Fruit fly (Drosophila melanogaster) whole organism, embryonic: ENCODE results near the gene Arp3.

ENCODE experiments used
- Bteb2 ChIP-seq: fragments of 200-800 bp; sonication (Bioruptor generic); optimal IDR thresholded peaks from 2 replicates; lab custom pipeline; 2016; ENCODE audit warnings: missing biosample characterization, missing genetic modification characterization
- CG10209 ChIP-seq: fragments of 200-800 bp; sonication (Bioruptor generic); optimal IDR thresholded peaks from 3 replicates; lab custom pipeline; 2017; ENCODE audit warnings: missing biosample characterization, mild to moderate bottlenecking, missing genetic modification characterization, missing genetic modification reagents
- CG11247 ChIP-seq: fragments of 200-800 bp; sonication (Bioruptor generic); IDR thresholded peaks from 2 replicates; pipeline ENCODE4 v1.3.6; 2022; ENCODE audit warnings: missing biosample characterization, missing genetic modification characterization
- CG12942 ChIP-seq: fragments of 200-800 bp; sonication (Bioruptor generic); optimal IDR thresholded peaks from 3 replicates; lab custom pipeline; 2016; ENCODE audit warnings: missing biosample characterization, missing genetic modification characterization
- CG14050 ChIP-seq: fragments of 200-800 bp; sonication (Bioruptor generic); IDR thresholded peaks from 3 replicates; pipeline ENCODE4 v1.3.6; 2022; ENCODE audit warnings: missing biosample characterization, missing genetic modification characterization
- CG14965 ChIP-seq: fragments of 200-800 bp; sonication (Bioruptor generic); optimal IDR thresholded peaks from 2 replicates; lab custom pipeline; 2016; ENCODE audit warnings: missing biosample characterization, missing genetic modification characterization, borderline replicate concordance
- CG15011 ChIP-seq: fragments of 200-800 bp; sonication (Bioruptor generic); optimal IDR thresholded peaks from 3 replicates; lab custom pipeline; 2018; ENCODE audit warnings: missing biosample characterization, mild to moderate bottlenecking, missing genetic modification characterization
- CG15073 ChIP-seq: fragments of 200-800 bp; sonication (Bioruptor generic); optimal IDR thresholded peaks from 2 replicates; lab custom pipeline; 2016; ENCODE audit warnings: missing biosample characterization, missing genetic modification characterization
- CG16863 ChIP-seq: fragments of 200-800 bp; sonication (Bioruptor generic); optimal IDR thresholded peaks from 3 replicates; lab custom pipeline; 2016; ENCODE audit warnings: missing biosample characterization, missing genetic modification characterization
- CG17186 ChIP-seq: fragments of 200-800 bp; sonication (Bioruptor generic); optimal IDR thresholded peaks from 3 replicates; lab custom pipeline; 2017; ENCODE audit warnings: missing biosample characterization, missing genetic modification reagents, missing genetic modification characterization
- CG17385 ChIP-seq: fragments of 200-800 bp; sonication (Bioruptor generic); optimal IDR thresholded peaks from 3 replicates; lab custom pipeline; 2018; ENCODE audit warnings: missing biosample characterization, mild to moderate bottlenecking, missing genetic modification characterization
- CG17568 ChIP-seq: fragments of 200-800 bp; sonication (Bioruptor generic); optimal IDR thresholded peaks from 2 replicates; lab custom pipeline; 2018; ENCODE audit warnings: missing biosample characterization, mild to moderate bottlenecking, missing genetic modification characterization, moderate library complexity
- CG2712 ChIP-seq: fragments of 200-800 bp; optimal IDR thresholded peaks from 3 replicates; lab custom pipeline; 2019; ENCODE audit warnings: missing biosample characterization, mild to moderate bottlenecking, missing genetic modification characterization, moderate library complexity
- CG30020 ChIP-seq: fragments of 200-800 bp; optimal IDR thresholded peaks from 2 replicates; lab custom pipeline; 2019; ENCODE audit warnings: missing biosample characterization, mild to moderate bottlenecking, missing genetic modification characterization, moderate library complexity
- CG3163 ChIP-seq: fragments of 200-800 bp; sonication (Bioruptor generic); optimal IDR thresholded peaks from 3 replicates; lab custom pipeline; 2016; ENCODE audit warnings: missing biosample characterization, missing genetic modification characterization
- CG34376 ChIP-seq: fragments of 200-800 bp; sonication (Bioruptor generic); optimal IDR thresholded peaks from 2 replicates; lab custom pipeline; 2018; ENCODE audit warnings: missing biosample characterization, mild to moderate bottlenecking, missing genetic modification characterization
- CG3726 ChIP-seq: fragments of 200-800 bp; sonication (Bioruptor generic); IDR thresholded peaks from 3 replicates; pipeline ENCODE4, ENCODE4 v1.3.6; 2022; ENCODE audit warnings: missing biosample characterization, missing genetic modification characterization
- CG4617 ChIP-seq: fragments of 200-800 bp; sonication (Bioruptor generic); optimal IDR thresholded peaks from 3 replicates; lab custom pipeline; 2016; ENCODE audit warnings: missing biosample characterization, missing genetic modification characterization, borderline replicate concordance
- CG7745 ChIP-seq: fragments of 200-800 bp; sonication (Bioruptor generic); optimal IDR thresholded peaks from 2 replicates; lab custom pipeline; 2018; ENCODE audit warnings: missing biosample characterization, mild to moderate bottlenecking, missing genetic modification characterization, moderate library complexity
- CG7987 ChIP-seq: fragments of 200-800 bp; sonication (Bioruptor generic); optimal IDR thresholded peaks from 2 replicates; lab custom pipeline; 2018; ENCODE audit warnings: missing biosample characterization, mild to moderate bottlenecking, missing genetic modification characterization, moderate library complexity
- CG8359 ChIP-seq: fragments of 200-800 bp; sonication (Bioruptor generic); optimal IDR thresholded peaks from 2 replicates; lab custom pipeline; 2017; ENCODE audit warnings: missing biosample characterization, mild to moderate bottlenecking, missing genetic modification characterization, borderline replicate concordance
- CG8924 ChIP-seq: fragments of 200-800 bp; optimal IDR thresholded peaks from 3 replicates; lab custom pipeline; 2019; ENCODE audit warnings: missing biosample characterization, mild to moderate bottlenecking, missing genetic modification characterization, moderate library complexity
- CG9876 ChIP-seq: fragments of 200-800 bp; sonication (Bioruptor generic); optimal IDR thresholded peaks from 2 replicates; lab custom pipeline; 2016; ENCODE audit warnings: missing biosample characterization, missing genetic modification characterization
- Drgx ChIP-seq: fragments of 200-800 bp; sonication (Bioruptor generic); IDR thresholded peaks from 2 replicates; pipeline ENCODE4 v1.3.6; 2022; ENCODE audit warnings: missing biosample characterization, missing genetic modification characterization
- HmgZ ChIP-seq: fragments of 200-800 bp; sonication (Bioruptor generic); optimal IDR thresholded peaks from 2 replicates; lab custom pipeline; 2018; ENCODE audit warnings: missing biosample characterization, mild to moderate bottlenecking, missing genetic modification characterization
- Hmr ChIP-seq: fragments of 200-800 bp; sonication (Bioruptor generic); optimal IDR thresholded peaks from 3 replicates; lab custom pipeline; 2017; ENCODE audit warnings: mild to moderate bottlenecking, missing biosample characterization, missing genetic modification reagents, missing genetic modification characterization
- Lim3 ChIP-seq: fragments of 200-800 bp; sonication (Bioruptor generic); IDR thresholded peaks from 2 replicates; pipeline ENCODE4 v1.3.6; 2022; ENCODE audit warnings: missing biosample characterization, missing genetic modification characterization
- Meics ChIP-seq: fragments of 200-800 bp; sonication (Bioruptor generic); optimal IDR thresholded peaks from 2 replicates; lab custom pipeline; 2017; ENCODE audit warnings: missing biosample characterization, mild to moderate bottlenecking, missing genetic modification characterization
- Side ChIP-seq: fragments of 200-800 bp; sonication (Bioruptor generic); optimal IDR thresholded peaks from 2 replicates; lab custom pipeline; 2016; ENCODE audit warnings: missing biosample characterization, missing genetic modification characterization
- br ChIP-seq: fragments of >200 bp; optimal IDR thresholded peaks from 2 replicates; lab custom pipeline; 2017
- btn ChIP-seq: fragments of 200-800 bp; sonication (Bioruptor generic); optimal IDR thresholded peaks from 2 replicates; lab custom pipeline; 2016; ENCODE audit warnings: missing biosample characterization, missing genetic modification characterization
- chif ChIP-seq, 2 experiments: fragments of 200-800 bp; sonication (Bioruptor generic); optimal IDR thresholded peaks; 3 replicates each; lab custom pipeline; 2016; ENCODE audit warnings: missing biosample characterization in 2 of 2, missing genetic modification characterization in 2 of 2
- dimm ChIP-seq: fragments of 200-800 bp; sonication (Bioruptor generic); IDR thresholded peaks from 2 replicates; pipeline ENCODE4 v1.3.6; 2022; ENCODE audit warnings: missing biosample characterization, missing genetic modification characterization
- dysf ChIP-seq: fragments of 200-800 bp; sonication (Bioruptor generic); IDR thresholded peaks from 3 replicates; pipeline ENCODE4 v1.3.6; 2022; ENCODE audit warnings: missing biosample characterization, missing genetic modification characterization
- en ChIP-seq: fragments of 200-800 bp; sonication (Bioruptor generic); optimal IDR thresholded peaks from 2 replicates; lab custom pipeline; 2016; ENCODE audit warnings: missing biosample characterization, missing genetic modification characterization
- eyg ChIP-seq: fragments of 200-800 bp; sonication (Bioruptor generic); optimal IDR thresholded peaks from 3 replicates; lab custom pipeline; 2016; ENCODE audit warnings: missing biosample characterization, missing genetic modification characterization
- gcm ChIP-seq: fragments of 200-800 bp; sonication (Bioruptor generic); optimal IDR thresholded peaks from 2 replicates; lab custom pipeline; 2019; ENCODE audit warnings: missing biosample characterization, mild to moderate bottlenecking, missing genetic modification characterization, moderate library complexity
- h ChIP-seq: fragments of >200 bp; optimal IDR thresholded peaks from 2 replicates; lab custom pipeline; 2017
- mam ChIP-seq: fragments of 200-800 bp; sonication (Bioruptor generic); optimal IDR thresholded peaks from 3 replicates; lab custom pipeline; 2016; ENCODE audit warnings: missing biosample characterization, missing genetic modification characterization
- pan ChIP-seq, 4 experiments: fragments of >200 bp in 3 of 4; fragments of 200-800 bp in 1 of 4; sonication (Bioruptor generic) in 1 of 4; optimal IDR thresholded peaks in 3 of 4; IDR thresholded peaks in 1 of 4; 2 replicates each; pipeline versions ENCODE4 v1.3.6 to Lab custom; 2017 to 2022; ENCODE audit warnings: missing biosample characterization in 2 of 4, missing genetic modification characterization in 2 of 4, mixed read lengths in 1 of 4
- run ChIP-seq: fragments of 200-800 bp; sonication (Bioruptor generic); optimal IDR thresholded peaks from 3 replicates; lab custom pipeline; 2018; ENCODE audit warnings: missing biosample characterization, mild to moderate bottlenecking, missing genetic modification characterization
- salm ChIP-seq: fragments of 200-800 bp; sonication (Bioruptor generic); optimal IDR thresholded peaks from 2 replicates; lab custom pipeline; 2018; ENCODE audit warnings: missing biosample characterization, mild to moderate bottlenecking, missing genetic modification characterization
- scrt ChIP-seq: fragments of 200-800 bp; sonication (Bioruptor generic); optimal IDR thresholded peaks from 2 replicates; lab custom pipeline; 2018; ENCODE audit warnings: missing biosample characterization, mild to moderate bottlenecking, missing genetic modification characterization, moderate library complexity
- shn ChIP-seq: fragments of 200-800 bp; sonication (Bioruptor generic); optimal IDR thresholded peaks from 3 replicates; lab custom pipeline; 2016; ENCODE audit warnings: missing biosample characterization, missing genetic modification characterization
- sna ChIP-seq: fragments of 200-800 bp; sonication (Bioruptor generic); IDR thresholded peaks from 2 replicates; pipeline ENCODE4 v1.3.6; 2022; ENCODE audit warnings: missing biosample characterization, missing genetic modification characterization; ENCODE audit not compliant: partially characterized antibody
- sob ChIP-seq: fragments of 200-800 bp; sonication (Bioruptor generic); IDR thresholded peaks from 2 replicates; pipeline ENCODE4 v1.3.6; 2022; ENCODE audit warnings: missing biosample characterization, missing genetic modification characterization
- toy ChIP-seq: fragments of 200-800 bp; sonication (Bioruptor generic); IDR thresholded peaks from 2 replicates; pipeline ENCODE4 v1.3.6; 2022; ENCODE audit warnings: missing biosample characterization, missing genetic modification characterization
- usp ChIP-seq: fragments of >200 bp; optimal IDR thresholded peaks from 2 replicates; lab custom pipeline; 2017; ENCODE audit warnings: missing biosample characterization, missing genetic modification characterization
- wdn ChIP-seq: fragments of 200-800 bp; sonication (Bioruptor generic); IDR thresholded peaks from 2 replicates; pipeline ENCODE4 v1.3.6; 2022; ENCODE audit warnings: missing biosample characterization, missing genetic modification characterization
- zen2 ChIP-seq: fragments of 200-800 bp; sonication (Bioruptor generic); IDR thresholded peaks from 3 replicates; pipeline ENCODE4 v1.3.6; 2022; ENCODE audit warnings: missing biosample characterization, missing genetic modification characterization; ENCODE audit not compliant: partially characterized antibody

Arp3 gene

dm6 chr3L:8115864-8116528, at the start of gene Arp3, which contains the start of gene msk (continued):
- TF ChIP-seq sna: 0 out of 2 replicates have a peak, but pooled peaks have one; percentile 29
- TF ChIP-seq CG3726 (GFP tag; lab: Robert Waterston, UW): no peak
- TF ChIP-seq Bteb2 (GFP tag; lab: Kevin White, UChicago): peak; percentile 89
- peak; percentile 1 for TF ChIP-seq CG15073 (GFP tag; lab: Kevin White, UChicago)
- TF ChIP-seq pan (optimal IDR thresholded peaks at IDR 0.05; lab: Kevin White, UChicago): no peak
- peak in 1 of 2 experiments; percentile 54 for TF ChIP-seq pan (GFP tag; optimal IDR thresholded peaks at IDR 0.05 in 1 of 2, IDR thresholded peaks at IDR 0.05 in 1 of 2)
- TF ChIP-seq CG7745 (tag; lab: Kevin White, UChicago): no peak
- peak; percentile 59 for TF ChIP-seq btn (GFP tag; lab: Kevin White, UChicago)
- peak; percentile 86 for TF ChIP-seq CG34376 (GFP tag; lab: Kevin White, UChicago)
- TF ChIP-seq chif (GFP tag; optimal IDR thresholded peaks at IDR 0.05; lab: Kevin White, UChicago): peak; percentile 76 to 87
- peak; percentile 85 for TF ChIP-seq CG16863 (GFP tag; lab: Kevin White, UChicago)
- peak; percentile 94 for TF ChIP-seq shn (GFP tag; lab: Kevin White, UChicago)
- no peak; the same call in 1 of the 2 replicates for TF ChIP-seq Lim3
- peak; percentile 67 for TF ChIP-seq CG30020 (tag; lab: Kevin White, UChicago)
- peak; percentile 58 for TF ChIP-seq salm (tag; lab: Kevin White, UChicago)
- peak; percentile 95 for TF ChIP-seq mam (GFP tag; lab: Kevin White, UChicago)
- peak; percentile 74 for TF ChIP-seq Meics
- TF ChIP-seq gcm (GFP tag; lab: Kevin White, UChicago): no peak
- no peak for TF ChIP-seq CG17568
- peak; percentile 72 for TF ChIP-seq wdn (GFP tag; lab: Robert Waterston, UW)
- peak; percentile 68 for TF ChIP-seq en
- peak; percentile 84 for TF ChIP-seq CG17186
- no peak for TF ChIP-seq run (tag; lab: Kevin White, UChicago)
- TF ChIP-seq CG12942 (GFP tag; lab: Kevin White, UChicago): peak; percentile 85
- TF ChIP-seq toy: no peak; the same call in 1 of the 2 replicates
- peak; percentile 91 for TF ChIP-seq CG4617 (GFP tag; lab: Kevin White, UChicago)
- TF ChIP-seq dimm (GFP tag; lab: Robert Waterston, UW): no peak
- TF ChIP-seq usp (GFP tag; lab: Kevin White, UChicago): no peak
- TF ChIP-seq CG9876: peak; percentile 83
- TF ChIP-seq sob (GFP tag; lab: Robert Waterston, UW): peak; percentile 81
- no peak for TF ChIP-seq CG8924 (tag; lab: Kevin White, UChicago)
- no peak for TF ChIP-seq h (lab: Kevin White, UChicago)
- peak; percentile 81 for TF ChIP-seq CG2712 (tag; lab: Kevin White, UChicago)
- TF ChIP-seq CG8359 (GFP tag; lab: Kevin White, UChicago): no peak
- TF ChIP-seq CG15011 (GFP tag; lab: Kevin White, UChicago): no peak
- TF ChIP-seq CG17385 (GFP tag; lab: Kevin White, UChicago): peak; percentile 99
- TF ChIP-seq scrt (GFP tag; lab: Kevin White, UChicago): peak; percentile 58
- TF ChIP-seq br: no peak
- TF ChIP-seq Drgx (GFP tag; lab: Robert Waterston, UW): no peak; the same call in 1 of the 2 replicates
- no peak for TF ChIP-seq Hmr (GFP tag; lab: Kevin White, UChicago)
- peak; percentile 60 for TF ChIP-seq CG7987
- TF ChIP-seq CG14050 (GFP tag; lab: Robert Waterston, UW): no peak
- TF ChIP-seq CG10209 (GFP tag; lab: Kevin White, UChicago): peak; percentile 67
- peak; percentile 73 for TF ChIP-seq CG11247
- TF ChIP-seq Side (GFP tag; lab: Kevin White, UChicago): peak; percentile 90
- TF ChIP-seq dysf (GFP tag; lab: Robert Waterston, UW): peak; percentile 76
- peak; percentile 79 for TF ChIP-seq CG3163 (GFP tag; lab: Kevin White, UChicago)
- no peak for TF ChIP-seq zen2 (GFP tag; lab: Robert Waterston, UW)
- TF ChIP-seq HmgZ (tag; lab: Kevin White, UChicago): peak; percentile 92
- TF ChIP-seq eyg (GFP tag; lab: Kevin White, UChicago): peak; percentile 85
- TF ChIP-seq CG14965: no peak
